Fruit fly (Drosophila melanogaster): Measurements from ENCODE around the gene Coq5.

Coq5 gene

DNA sequence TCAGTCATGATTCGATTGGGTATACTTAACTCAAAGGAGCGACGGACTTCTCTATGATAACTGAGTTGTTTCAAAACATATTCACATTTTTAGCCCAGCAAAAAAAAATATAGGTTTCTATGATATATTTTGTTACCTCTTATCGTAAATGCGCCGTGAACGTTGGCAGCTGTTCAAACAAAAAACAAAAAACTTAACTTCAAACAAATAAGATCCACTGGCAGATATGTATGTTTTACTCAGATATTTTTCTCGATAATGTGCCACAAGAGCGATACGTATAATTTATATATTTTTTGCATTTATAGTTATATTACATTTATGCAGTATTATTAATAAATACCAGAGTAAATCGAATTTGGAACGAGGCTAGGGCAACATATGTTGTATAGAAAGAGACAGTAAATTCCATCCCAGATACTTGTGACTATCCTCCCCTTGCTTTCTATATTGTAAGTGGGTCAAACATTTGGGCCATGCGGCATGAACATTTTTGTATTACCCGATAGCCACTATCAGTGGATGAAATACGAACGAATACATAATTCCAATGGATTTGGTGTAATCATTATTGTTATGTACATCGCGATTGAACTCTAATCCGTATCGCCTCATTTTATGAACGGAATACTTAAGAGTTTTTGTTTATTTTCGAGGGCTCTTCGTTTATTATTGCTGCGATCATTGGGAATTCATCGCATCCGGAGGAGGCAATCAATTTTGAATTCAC lies 42.3 kb upstream of the Coq5 start, which contains the start of gene CG32639:
TSS of gene CG32639 (minus strand) at position 51 of the 730 bp plus-strand sequence.
- no peak for TF ChIP-seq Dif (GFP tag; optimal IDR thresholded peaks at IDR 0.05; ENCODE audit: partially characterized antibody)
- no peak for TF ChIP-seq Rel (GFP tag; optimal IDR thresholded peaks at IDR 0.05)
- TF ChIP-seq Rel (tag; optimal IDR thresholded peaks at IDR 0.05), result no peak
- no peak for TF ChIP-seq OdsH (GFP tag; optimal IDR thresholded peaks at IDR 0.05)
- no peak for TF ChIP-seq Mio (GFP tag; optimal IDR thresholded peaks at IDR 0.05)
- no peak for TF ChIP-seq Myc (optimal IDR thresholded peaks at IDR 0.05)
- TF ChIP-seq CG32264 (GFP tag; optimal IDR thresholded peaks at IDR 0.05), result no peak
- TF ChIP-seq N (GFP tag; optimal IDR thresholded peaks at IDR 0.05), result no peak
- TF ChIP-seq Hr83 (GFP tag; optimal IDR thresholded peaks at IDR 0.05; ENCODE audit: poor library complexity, severe bottlenecking), result no peak
- TF ChIP-seq tai (GFP tag; optimal IDR thresholded peaks at IDR 0.05), result no peak
- no peak for TF ChIP-seq br (GFP tag; optimal IDR thresholded peaks at IDR 0.05)
- TF ChIP-seq jim (GFP tag; optimal IDR thresholded peaks at IDR 0.05), result no peak
- TF ChIP-seq rgr (GFP tag; optimal IDR thresholded peaks at IDR 0.05), result no peak
- no peak for TF ChIP-seq foxo (GFP tag; optimal IDR thresholded peaks at IDR 0.05)
- no peak for TF ChIP-seq Hr78 (GFP tag; optimal IDR thresholded peaks at IDR 0.05)

DNA sequence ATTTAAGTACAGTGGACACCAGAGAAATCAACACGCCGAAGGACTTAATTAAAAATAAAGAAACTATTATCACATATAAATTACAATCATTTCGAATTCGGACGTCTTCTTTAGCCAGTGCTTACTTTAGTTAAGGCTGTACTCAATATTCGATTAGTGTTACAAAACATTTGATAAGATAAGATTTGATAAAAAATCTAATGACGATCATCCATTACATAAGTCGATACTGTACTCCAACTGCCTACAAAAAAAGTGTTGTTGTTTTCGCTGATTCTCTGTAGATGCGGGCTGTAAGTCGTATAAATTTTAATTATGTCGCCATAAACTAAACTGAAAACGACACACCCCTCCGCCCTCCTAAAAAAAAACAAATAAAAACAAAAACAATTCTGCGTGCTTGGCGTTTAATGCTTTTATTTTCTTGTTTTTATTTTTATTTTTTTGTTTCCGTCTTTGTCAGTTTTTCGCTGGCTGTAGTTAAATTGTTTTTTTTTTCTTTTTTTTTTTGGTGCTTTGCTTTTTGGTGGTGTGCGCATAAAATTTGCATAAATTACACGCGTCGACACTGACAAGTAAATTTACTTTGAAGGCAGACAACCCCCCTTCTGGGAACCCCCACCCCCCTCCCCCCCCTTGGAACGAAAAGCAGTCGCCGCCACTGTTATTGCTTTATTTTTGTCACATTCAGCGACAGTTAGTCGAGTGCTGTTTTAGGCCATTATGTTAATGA lies 40.6 kb upstream of the Coq5 start:
- TF ChIP-seq jim (GFP tag; optimal IDR thresholded peaks at IDR 0.05), result peak; percentile 41
- peak; percentile 32 for TF ChIP-seq Sp1 (GFP tag; optimal IDR thresholded peaks at IDR 0.05)
- peak; percentile 11 for TF ChIP-seq psq (GFP tag; optimal IDR thresholded peaks at IDR 0.05)
- no peak for TF ChIP-seq Myc (optimal IDR thresholded peaks at IDR 0.05)
- TF ChIP-seq Rel (GFP tag; optimal IDR thresholded peaks at IDR 0.05), result no peak
- TF ChIP-seq Rel (tag; optimal IDR thresholded peaks at IDR 0.05), result peak; percentile 32

dm6 chrX:13233811-13234737 lies 39.7 kb upstream of the Coq5 start:
- peak; percentile 95 for TF ChIP-seq Sp1 (GFP tag; optimal IDR thresholded peaks at IDR 0.05)
- TF ChIP-seq usp (GFP tag; optimal IDR thresholded peaks at IDR 0.05), result no peak
- peak; percentile 35 for TF ChIP-seq sage (GFP tag; optimal IDR thresholded peaks at IDR 0.05)
- peak; percentile 96 for TF ChIP-seq psq (GFP tag; optimal IDR thresholded peaks at IDR 0.05)
- peak; percentile 73 for TF ChIP-seq Hnf4 (GFP tag; optimal IDR thresholded peaks at IDR 0.05)
- no peak for TF ChIP-seq N (GFP tag; optimal IDR thresholded peaks at IDR 0.05)
- TF ChIP-seq CG32264 (GFP tag; optimal IDR thresholded peaks at IDR 0.05), result peak; percentile 37
- TF ChIP-seq Mio (GFP tag; optimal IDR thresholded peaks at IDR 0.05), result no peak
- TF ChIP-seq brk (GFP tag; optimal IDR thresholded peaks at IDR 0.05), result peak; percentile 70
- peak; percentile 84 for TF ChIP-seq OdsH (GFP tag; optimal IDR thresholded peaks at IDR 0.05)
- TF ChIP-seq rgr (GFP tag; optimal IDR thresholded peaks at IDR 0.05), result peak; percentile 81
- TF ChIP-seq dl (GFP tag; optimal IDR thresholded peaks at IDR 0.05; ENCODE audit: insufficient read depth in 1 of 2, partially characterized antibody in 2 of 2), result no peak
- peak; percentile 14 for TF ChIP-seq GATAd (GFP tag; optimal IDR thresholded peaks at IDR 0.05)
- TF ChIP-seq foxo (GFP tag; optimal IDR thresholded peaks at IDR 0.05), result peak in 1 of 2 experiments; percentile 89
- TF ChIP-seq dmrt93B (GFP tag; optimal IDR thresholded peaks at IDR 0.05), result peak; percentile 82
- TF ChIP-seq Rel (GFP tag; optimal IDR thresholded peaks at IDR 0.05), result peak; percentile 17
- peak; percentile 71 for TF ChIP-seq Rel (tag; optimal IDR thresholded peaks at IDR 0.05)
- peak; percentile 85 for TF ChIP-seq ey (GFP tag; optimal IDR thresholded peaks at IDR 0.05)
- no peak for TF ChIP-seq jim (GFP tag; optimal IDR thresholded peaks at IDR 0.05)
- TF ChIP-seq Vsx2 (GFP tag; optimal IDR thresholded peaks at IDR 0.05; ENCODE audit: partially characterized antibody), result no peak
- TF ChIP-seq lola (GFP tag; optimal IDR thresholded peaks at IDR 0.05), result no peak
- TF ChIP-seq Jra (GFP tag; optimal IDR thresholded peaks at IDR 0.05), result peak; percentile 62
- peak; percentile 88 for TF ChIP-seq sv (GFP tag; optimal IDR thresholded peaks at IDR 0.05)
- TF ChIP-seq tai (GFP tag; optimal IDR thresholded peaks at IDR 0.05), result peak; percentile 65
- TF ChIP-seq dsf (GFP tag; optimal IDR thresholded peaks at IDR 0.05; ENCODE audit: borderline replicate concordance), result no peak
- TF ChIP-seq fru (GFP tag; optimal IDR thresholded peaks at IDR 0.05), result peak; percentile 91
- peak; percentile 81 for TF ChIP-seq woc (GFP tag; optimal IDR thresholded peaks at IDR 0.05)
- no peak for TF ChIP-seq Abd-B (GFP tag; optimal IDR thresholded peaks at IDR 0.05)
- TF ChIP-seq pan (optimal IDR thresholded peaks at IDR 0.05), result no peak
- TF ChIP-seq h (GFP tag; optimal IDR thresholded peaks at IDR 0.05), result peak; percentile 90
- TF ChIP-seq Hr78 (GFP tag; optimal IDR thresholded peaks at IDR 0.05), result no peak
- TF ChIP-seq Dif (GFP tag; optimal IDR thresholded peaks at IDR 0.05; ENCODE audit: partially characterized antibody), result no peak
- TF ChIP-seq Myc (optimal IDR thresholded peaks at IDR 0.05), result no peak
- peak; percentile 74 for TF ChIP-seq br (GFP tag; optimal IDR thresholded peaks at IDR 0.05)
- peak; percentile 68 for TF ChIP-seq CG9705 (GFP tag; optimal IDR thresholded peaks at IDR 0.05)
- TF ChIP-seq CrebA (GFP tag; optimal IDR thresholded peaks at IDR 0.05; ENCODE audit: borderline replicate concordance), result peak; percentile 45
- peak; percentile 90 for TF ChIP-seq HLH106 (tag; optimal IDR thresholded peaks at IDR 0.05)
- peak; percentile 5 for TF ChIP-seq Hr83 (GFP tag; optimal IDR thresholded peaks at IDR 0.05; ENCODE audit: poor library complexity, severe bottlenecking)

Measured in whole organism, wandering third instar larva.